Fruit fly (Drosophila melanogaster): ENCODE measurements around the gene SmD1.

Gene SmD1

dm6 chr3L:12694539-12695525, 39.6 kb downstream of the SmD1 start:
- no peak for TF ChIP-seq CG17801 (GFP tag; optimal IDR thresholded peaks at IDR 0.05; ENCODE audit: partially characterized antibody)

dm6 chr3L:12692881-12693752, 41.3 kb downstream of the SmD1 start, which contains the start of gene mirr:
mirr (plus strand) TSS chr3L:12693639.
- no peak for TF ChIP-seq CG17801 (GFP tag; optimal IDR thresholded peaks at IDR 0.05; ENCODE audit: partially characterized antibody)

dm6 chr3L:12692561-12692880, 41.9 kb downstream of the SmD1 start:
- TF ChIP-seq CG17801 (GFP tag; optimal IDR thresholded peaks at IDR 0.05; ENCODE audit: partially characterized antibody): no peak

- TF ChIP-seq CG17801 (GFP tag; optimal IDR thresholded peaks at IDR 0.05; ENCODE audit: partially characterized antibody): no peak
Measured at dm6 chr3L:12690337-12691171, 43.9 kb downstream of the SmD1 start.

dm6 chr3L:12688723-12689122, 45.7 kb downstream of the SmD1 start:
- TF ChIP-seq CG17801 (GFP tag; optimal IDR thresholded peaks at IDR 0.05; ENCODE audit: partially characterized antibody): no peak

- TF ChIP-seq CG17801 (GFP tag; optimal IDR thresholded peaks at IDR 0.05; ENCODE audit: partially characterized antibody): no peak
Measured at dm6 chr3L:12686125-12686524, 48.3 kb downstream of the SmD1 start.

dm6 chr3L:12684690-12685089, 49.7 kb downstream of the SmD1 start:
- TF ChIP-seq CG17801 (GFP tag; optimal IDR thresholded peaks at IDR 0.05; ENCODE audit: partially characterized antibody): no peak
